Fruit fly (Drosophila melanogaster): Measurements from ENCODE around the gene CG8219.

CG8219 gene

dm6 chr3L:6217212-6217611 is 16.9 kb downstream of the CG8219 start (continued):
- TF ChIP-seq CG9609 (GFP tag; optimal IDR thresholded peaks at IDR 0.05), result no peak
- TF ChIP-seq ken (GFP tag; IDR thresholded peaks at IDR 0.05), result peak; percentile 70; the same call in 1 of the 3 replicates
- TF ChIP-seq klu (GFP tag; IDR thresholded peaks at IDR 0.05), result no peak
- no peak for TF ChIP-seq CG43689 (GFP tag; IDR thresholded peaks at IDR 0.05)
- TF ChIP-seq phol (tag; optimal IDR thresholded peaks at IDR 0.05), result peak; percentile 86
- no peak for TF ChIP-seq dan (GFP tag; IDR thresholded peaks at IDR 0.05)
- peak; percentile 87 for TF ChIP-seq Xrp1 (GFP tag; IDR thresholded peaks at IDR 0.05)
- TF ChIP-seq amos (GFP tag; IDR thresholded peaks at IDR 0.05; ENCODE audit: partially characterized antibody), result no peak
- peak; percentile 24 for TF ChIP-seq CG2120 (GFP tag; optimal IDR thresholded peaks at IDR 0.05)
- TF ChIP-seq CG34422 (GFP tag; IDR thresholded peaks at IDR 0.05), result peak; percentile 58
- TF ChIP-seq CG4360 (GFP tag; IDR thresholded peaks at IDR 0.05), result peak; percentile 33
- peak; percentile 80 for TF ChIP-seq fd96Cb (tag; optimal IDR thresholded peaks at IDR 0.05)
- TF ChIP-seq cg (GFP tag; optimal IDR thresholded peaks at IDR 0.05), result no peak
- no peak for TF ChIP-seq Dip2 (GFP tag; IDR thresholded peaks at IDR 0.05)
- no peak for TF ChIP-seq Dp (GFP tag; optimal IDR thresholded peaks at IDR 0.05)
- TF ChIP-seq Nf-YA (GFP tag; IDR thresholded peaks at IDR 0.05), result peak; percentile 58
- TF ChIP-seq knrl (GFP tag; IDR thresholded peaks at IDR 0.05; ENCODE audit: partially characterized antibody), result no peak
- TF ChIP-seq Ada2b (GFP tag; IDR thresholded peaks at IDR 0.05), result peak; percentile 39; the same call in 1 of the 2 replicates
- peak; percentile 88 for TF ChIP-seq unpg (GFP tag; optimal IDR thresholded peaks at IDR 0.05)
- TF ChIP-seq grn (GFP tag; optimal IDR thresholded peaks at IDR 0.05), result no peak
- TF ChIP-seq D (optimal IDR thresholded peaks at IDR 0.05), result no peak
- TF ChIP-seq D (GFP tag; optimal IDR thresholded peaks at IDR 0.05), result peak; percentile 64
- TF ChIP-seq Hr39 (optimal IDR thresholded peaks at IDR 0.05), result no peak
- TF ChIP-seq ara (GFP tag; IDR thresholded peaks at IDR 0.05), result peak; percentile 81
- TF ChIP-seq bsh (GFP tag; optimal IDR thresholded peaks at IDR 0.05), result peak in 1 of 2 experiments; percentile 93
- TF ChIP-seq CG9437 (GFP tag; optimal IDR thresholded peaks at IDR 0.05), result peak; percentile 14
- TF ChIP-seq CG31441 (GFP tag; IDR thresholded peaks at IDR 0.05), result peak; percentile 86
- peak; percentile 56 for TF ChIP-seq CG11504 (tag; optimal IDR thresholded peaks at IDR 0.05)
- TF ChIP-seq bcd (GFP tag; optimal IDR thresholded peaks at IDR 0.05), result peak; percentile 36
- TF ChIP-seq CG10654 (GFP tag; optimal IDR thresholded peaks at IDR 0.05), result peak; percentile 44
- peak; percentile 78 for TF ChIP-seq D19A (tag; optimal IDR thresholded peaks at IDR 0.05)
- no peak for TF ChIP-seq caup (GFP tag; optimal IDR thresholded peaks at IDR 0.05; ENCODE audit: severe bottlenecking)
- TF ChIP-seq CG32772 (GFP tag; IDR thresholded peaks at IDR 0.05), result peak; percentile 45; the same call in 1 of the 2 replicates
- TF ChIP-seq NC2α (GFP tag; optimal IDR thresholded peaks at IDR 0.05), result no peak
- peak; percentile 83 for TF ChIP-seq Sox102F (GFP tag; optimal IDR thresholded peaks at IDR 0.05)
- no peak for TF ChIP-seq pan (optimal IDR thresholded peaks at IDR 0.05)
- peak in 1 of 2 experiments; percentile 76 for TF ChIP-seq pan (GFP tag; optimal IDR thresholded peaks at IDR 0.05 in 1 of 2, IDR thresholded peaks at IDR 0.05 in 1 of 2)
- TF ChIP-seq CG15601 (tag; optimal IDR thresholded peaks at IDR 0.05), result peak; percentile 84
- TF ChIP-seq CG3163 (GFP tag; optimal IDR thresholded peaks at IDR 0.05), result no peak
- peak; percentile 45 for TF ChIP-seq onecut (GFP tag; IDR thresholded peaks at IDR 0.05)
- TF ChIP-seq lab (GFP tag; optimal IDR thresholded peaks at IDR 0.05), result peak; percentile 43
- TF ChIP-seq slbo (GFP tag; IDR thresholded peaks at IDR 0.05), result peak; percentile 41; the same call in 1 of the 2 replicates
- TF ChIP-seq dmrt11E (tag; optimal IDR thresholded peaks at IDR 0.05), result peak; percentile 93
- TF ChIP-seq CG9932 (GFP tag; IDR thresholded peaks at IDR 0.05), result 0 out of 2 replicates have a peak, but pooled peaks have one; percentile 4
- peak; percentile 40 for TF ChIP-seq CG6813 (GFP tag; optimal IDR thresholded peaks at IDR 0.05)
- TF ChIP-seq cato (GFP tag; optimal IDR thresholded peaks at IDR 0.05; ENCODE audit: borderline replicate concordance), result peak; percentile 15
- peak; percentile 31; the same call in 1 of the 2 replicates for TF ChIP-seq seq (GFP tag; IDR thresholded peaks at IDR 0.05)
- peak; percentile 13 for TF ChIP-seq Dad (GFP tag; optimal IDR thresholded peaks at IDR 0.05)
- peak; percentile 18 for TF ChIP-seq CG30431 (GFP tag; optimal IDR thresholded peaks at IDR 0.05)
- TF ChIP-seq CG10979 (tag; optimal IDR thresholded peaks at IDR 0.05), result peak; percentile 89
- peak; percentile 16 for TF ChIP-seq CG17802 (tag; optimal IDR thresholded peaks at IDR 0.05)
